Fruit fly (Drosophila melanogaster) whole organism, embryonic: ENCODE measurements around the gene CARPB.

Source experiments
- B-H2 ChIP-seq: fragments of 200-800 bp; sonication (Bioruptor generic); optimal IDR thresholded peaks from 2 replicates; lab custom pipeline; 2018; ENCODE audit warnings: missing biosample characterization, mild to moderate bottlenecking, missing genetic modification characterization
- CG10366 ChIP-seq: fragments of 200-800 bp; sonication (Bioruptor generic); IDR thresholded peaks from 2 replicates; pipeline ENCODE4 v1.3.6; 2022; ENCODE audit warnings: missing biosample characterization, missing genetic modification characterization
- CG10462 ChIP-seq: fragments of 200-800 bp; sonication (Bioruptor generic); optimal IDR thresholded peaks from 2 replicates; lab custom pipeline; 2016; ENCODE audit warnings: missing biosample characterization, missing genetic modification characterization
- CG11247 ChIP-seq: fragments of 200-800 bp; sonication (Bioruptor generic); IDR thresholded peaks from 2 replicates; pipeline ENCODE4 v1.3.6; 2022; ENCODE audit warnings: missing biosample characterization, missing genetic modification characterization
- CG12071 ChIP-seq: fragments of 200-800 bp; sonication (Bioruptor generic); optimal IDR thresholded peaks from 3 replicates; lab custom pipeline; 2018; ENCODE audit warnings: missing biosample characterization, mild to moderate bottlenecking, missing genetic modification characterization
- CG12769 ChIP-seq: fragments of 200-800 bp; sonication (Bioruptor generic); optimal IDR thresholded peaks from 2 replicates; lab custom pipeline; 2019; ENCODE audit warnings: missing biosample characterization, mild to moderate bottlenecking, missing genetic modification characterization, moderate library complexity
- CG14667 ChIP-seq: fragments of 200-800 bp; sonication (Bioruptor generic); IDR thresholded peaks from 2 replicates; pipeline ENCODE4 v1.3.6; 2022; ENCODE audit warnings: missing biosample characterization, missing genetic modification characterization
- CG1529 ChIP-seq: fragments of 200-800 bp; sonication (Bioruptor generic); optimal IDR thresholded peaks from 3 replicates; lab custom pipeline; 2018; ENCODE audit warnings: missing biosample characterization, missing genetic modification characterization
- CG1647 ChIP-seq: fragments of 200-800 bp; sonication (Bioruptor generic); optimal IDR thresholded peaks from 3 replicates; lab custom pipeline; 2016; ENCODE audit warnings: missing biosample characterization, missing genetic modification characterization
- CG16815 ChIP-seq: fragments of 200-800 bp; sonication (Bioruptor generic); optimal IDR thresholded peaks from 3 replicates; lab custom pipeline; 2017; ENCODE audit warnings: missing biosample characterization, mild to moderate bottlenecking, missing genetic modification characterization
- CG2199 ChIP-seq: fragments of 200-800 bp; sonication (Bioruptor generic); IDR thresholded peaks from 3 replicates; pipeline ENCODE4 v1.3.6; 2022; ENCODE audit warnings: missing biosample characterization, missing genetic modification characterization
- CG30403 ChIP-seq: fragments of 200-800 bp; sonication (Bioruptor generic); optimal IDR thresholded peaks from 3 replicates; lab custom pipeline; 2016; ENCODE audit warnings: missing biosample characterization, missing genetic modification characterization
- CG3163 ChIP-seq: fragments of 200-800 bp; sonication (Bioruptor generic); optimal IDR thresholded peaks from 3 replicates; lab custom pipeline; 2016; ENCODE audit warnings: missing biosample characterization, missing genetic modification characterization
- CG32532 ChIP-seq: fragments of 200-800 bp; sonication (Bioruptor generic); IDR thresholded peaks from 2 replicates; pipeline ENCODE4 v1.3.6; 2022; ENCODE audit warnings: missing biosample characterization, missing genetic modification characterization
- CG32767 ChIP-seq: fragments of 200-800 bp; sonication (Bioruptor generic); IDR thresholded peaks from 2 replicates; pipeline ENCODE4 v1.3.6; 2022; ENCODE audit warnings: missing biosample characterization, missing genetic modification characterization
- CG33213 ChIP-seq: fragments of 200-800 bp; sonication (Bioruptor generic); optimal IDR thresholded peaks from 3 replicates; lab custom pipeline; 2016; ENCODE audit warnings: missing biosample characterization, missing genetic modification characterization
- CG4404 ChIP-seq: fragments of 200-800 bp; sonication (Bioruptor generic); IDR thresholded peaks from 2 replicates; pipeline ENCODE4 v1.3.6; 2022; ENCODE audit warnings: missing biosample characterization, missing genetic modification characterization
- CG6854 ChIP-seq: fragments of 200-800 bp; sonication (Bioruptor generic); optimal IDR thresholded peaks from 3 replicates; lab custom pipeline; 2017; ENCODE audit warnings: missing biosample characterization, mild to moderate bottlenecking, missing genetic modification characterization
- CG7745 ChIP-seq: fragments of 200-800 bp; sonication (Bioruptor generic); optimal IDR thresholded peaks from 2 replicates; lab custom pipeline; 2018; ENCODE audit warnings: missing biosample characterization, mild to moderate bottlenecking, missing genetic modification characterization, moderate library complexity
- CG7786 ChIP-seq: fragments of 200-800 bp; sonication (Bioruptor generic); optimal IDR thresholded peaks from 2 replicates; lab custom pipeline; 2016; ENCODE audit warnings: missing biosample characterization, missing genetic modification characterization
- CG9215 ChIP-seq: fragments of 200-800 bp; sonication (Bioruptor generic); IDR thresholded peaks from 2 replicates; pipeline ENCODE4 v1.3.6; 2022; ENCODE audit warnings: missing biosample characterization, missing genetic modification characterization
- CG9609 ChIP-seq: fragments of 200-800 bp; sonication (Bioruptor generic); optimal IDR thresholded peaks from 3 replicates; lab custom pipeline; 2016; ENCODE audit warnings: missing biosample characterization, missing genetic modification characterization
- Dad ChIP-seq: fragments of 200-800 bp; sonication (Bioruptor generic); optimal IDR thresholded peaks from 3 replicates; lab custom pipeline; 2016; ENCODE audit warnings: missing biosample characterization, missing genetic modification characterization
- Dp ChIP-seq: fragments of 200-800 bp; sonication (Bioruptor generic); optimal IDR thresholded peaks from 2 replicates; lab custom pipeline; 2018; ENCODE audit warnings: missing biosample characterization, mild to moderate bottlenecking, missing genetic modification characterization, moderate library complexity
- E2f1 ChIP-seq: fragments of 200-800 bp; sonication (Bioruptor generic); IDR thresholded peaks from 2 replicates; pipeline ENCODE4 v1.3.6; 2022; ENCODE audit warnings: missing biosample characterization, missing genetic modification characterization
- H2.0 ChIP-seq: fragments of 200-800 bp; sonication (Bioruptor generic); IDR thresholded peaks from 2 replicates; pipeline ENCODE4 v1.3.6; 2022; ENCODE audit warnings: missing biosample characterization, missing genetic modification characterization
- Hmr ChIP-seq: fragments of 200-800 bp; sonication (Bioruptor generic); optimal IDR thresholded peaks from 3 replicates; lab custom pipeline; 2017; ENCODE audit warnings: mild to moderate bottlenecking, missing biosample characterization, missing genetic modification reagents, missing genetic modification characterization
- MBD-R2 ChIP-seq: fragments of 200-800 bp; sonication (Bioruptor generic); IDR thresholded peaks from 2 replicates; pipeline ENCODE4 v1.3.6; 2022; ENCODE audit warnings: missing biosample characterization, missing genetic modification characterization
- Med ChIP-seq: fragments of 200-800 bp; sonication (Bioruptor generic); peaks from one replicate; lab custom pipeline; 2016; ENCODE audit warnings: missing biosample characterization, missing genetic modification characterization, mild to moderate bottlenecking, inconsistent platforms, moderate library complexity
- Sin3A ChIP-seq: fragments of >200 bp; optimal IDR thresholded peaks from 2 replicates; lab custom pipeline; 2018
- Trl ChIP-seq, 3 experiments: fragments of >200 bp in 2 of 3; fragments of 200-800 bp in 1 of 3; sonication (Bioruptor generic) in 1 of 3; optimal IDR thresholded peaks; 2 replicates in 1 of 3; 3 replicates in 2 of 3; lab custom pipeline; 2016 to 2017; ENCODE audit warnings: missing biosample characterization in 1 of 3, missing genetic modification characterization in 1 of 3
- aop ChIP-seq: fragments of 200-800 bp; sonication (Bioruptor generic); IDR thresholded peaks from 2 replicates; pipeline ENCODE4 v1.3.6; 2022; ENCODE audit warnings: missing biosample characterization, missing genetic modification characterization
- ap ChIP-seq: fragments of 200-800 bp; sonication (Bioruptor generic); IDR thresholded peaks from 2 replicates; pipeline ENCODE4 v1.3.6; 2022; ENCODE audit warnings: missing biosample characterization, missing genetic modification characterization
- az2 ChIP-seq: fragments of 200-800 bp; sonication (Bioruptor generic); optimal IDR thresholded peaks from 3 replicates; lab custom pipeline; 2016; ENCODE audit warnings: missing biosample characterization, missing genetic modification characterization
- cato ChIP-seq: fragments of 200-800 bp; sonication (Bioruptor generic); optimal IDR thresholded peaks from 2 replicates; lab custom pipeline; 2016; ENCODE audit warnings: missing biosample characterization, missing genetic modification characterization, borderline replicate concordance
- chm ChIP-seq: fragments of 200-800 bp; sonication (Bioruptor generic); IDR thresholded peaks from 2 replicates; pipeline ENCODE4 v1.3.6; 2022; ENCODE audit warnings: missing biosample characterization, missing genetic modification characterization
- dati ChIP-seq: fragments of 200-800 bp; sonication (Bioruptor generic); IDR thresholded peaks from 2 replicates; pipeline ENCODE4 v1.3.6; 2022; ENCODE audit warnings: missing biosample characterization, missing genetic modification characterization
- dysf ChIP-seq: fragments of 200-800 bp; sonication (Bioruptor generic); IDR thresholded peaks from 3 replicates; pipeline ENCODE4 v1.3.6; 2022; ENCODE audit warnings: missing biosample characterization, missing genetic modification characterization
- ewg ChIP-seq: fragments of 200-800 bp; sonication (Bioruptor generic); optimal IDR thresholded peaks from 3 replicates; lab custom pipeline; 2017; ENCODE audit warnings: mild to moderate bottlenecking, missing biosample characterization, missing genetic modification reagents, missing genetic modification characterization
- exex ChIP-seq: fragments of 200-800 bp; sonication (Bioruptor generic); optimal IDR thresholded peaks from 4 replicates; lab custom pipeline; 2018; ENCODE audit warnings: missing biosample characterization, mild to moderate bottlenecking, missing genetic modification characterization, moderate library complexity
- grn ChIP-seq: fragments of 200-800 bp; sonication (Bioruptor generic); optimal IDR thresholded peaks from 3 replicates; lab custom pipeline; 2017; ENCODE audit warnings: missing biosample characterization, missing genetic modification characterization
- hb ChIP-seq: fragments of 200-800 bp; sonication (Bioruptor generic); IDR thresholded peaks from 3 replicates; pipeline ENCODE4 v1.3.6; 2022; ENCODE audit warnings: missing biosample characterization, missing genetic modification characterization; ENCODE audit not compliant: partially characterized antibody
- her ChIP-seq: fragments of 200-800 bp; sonication (Bioruptor generic); optimal IDR thresholded peaks from 2 replicates; lab custom pipeline; 2016; ENCODE audit warnings: missing biosample characterization, missing genetic modification characterization
- lab ChIP-seq: fragments of 200-800 bp; sonication (Bioruptor generic); optimal IDR thresholded peaks from 3 replicates; lab custom pipeline; 2017; ENCODE audit warnings: missing biosample characterization, missing genetic modification characterization, mild to moderate bottlenecking, moderate library complexity, missing genetic modification reagents
- lola ChIP-seq, 3 experiments: fragments of >200 bp in 2 of 3; fragments of 200-800 bp in 1 of 3; sonication (Bioruptor generic) in 1 of 3; optimal IDR thresholded peaks; 2 replicates each; lab custom pipeline; 2017 to 2019; ENCODE audit warnings: missing biosample characterization in 3 of 3, missing genetic modification characterization in 3 of 3, mild to moderate bottlenecking in 1 of 3, moderate library complexity in 1 of 3
- pnt ChIP-seq: fragments of 200-800 bp; sonication (Bioruptor generic); optimal IDR thresholded peaks from 3 replicates; lab custom pipeline; 2016; ENCODE audit warnings: missing biosample characterization, missing genetic modification characterization
- sens-2 ChIP-seq: fragments of 200-800 bp; sonication (Bioruptor generic); IDR thresholded peaks from 2 replicates; pipeline ENCODE4 v1.3.6; 2022; ENCODE audit warnings: missing biosample characterization, missing genetic modification characterization
- sisA ChIP-seq: fragments of 200-800 bp; sonication (Bioruptor generic); IDR thresholded peaks from 2 replicates; pipeline ENCODE4 v1.3.6; 2022; ENCODE audit warnings: missing biosample characterization, missing genetic modification characterization
- sob ChIP-seq: fragments of 200-800 bp; sonication (Bioruptor generic); IDR thresholded peaks from 2 replicates; pipeline ENCODE4 v1.3.6; 2022; ENCODE audit warnings: missing biosample characterization, missing genetic modification characterization
- ssp ChIP-seq: fragments of 200-800 bp; sonication (Bioruptor generic); IDR thresholded peaks from 2 replicates; pipeline ENCODE4 v1.3.6; 2022; ENCODE audit warnings: missing biosample characterization, missing genetic modification characterization
- zen ChIP-seq: fragments of 200-800 bp; sonication (Bioruptor generic); optimal IDR thresholded peaks from 3 replicates; lab custom pipeline; 2018; ENCODE audit warnings: missing biosample characterization, mild to moderate bottlenecking, missing genetic modification characterization, moderate library complexity

CARPB gene

DNA sequence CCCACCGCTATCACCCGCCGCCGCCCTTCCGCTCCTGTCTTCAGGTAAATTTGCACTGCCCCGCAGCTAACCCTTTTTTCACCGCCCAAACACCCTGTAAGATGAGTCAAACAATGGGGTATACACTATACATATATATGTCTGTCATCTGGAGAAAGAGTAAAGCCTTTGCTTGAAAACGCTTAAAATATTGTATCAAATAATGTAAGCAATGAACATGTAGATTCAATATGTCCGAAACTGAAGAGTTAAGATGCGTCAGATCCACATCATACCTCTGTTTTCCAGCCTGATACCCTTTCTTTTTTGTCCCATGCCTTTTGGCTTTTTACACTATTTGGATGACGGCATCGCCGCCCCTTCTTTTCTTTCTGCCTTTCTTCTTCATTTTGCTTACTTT is 109.8 kb downstream of the CARPB start (continued):
- TF ChIP-seq zen (tag; lab: Kevin White, UChicago) (no peak), ssp (GFP tag; lab: Robert Waterston, UW) (peak; percentile 34; the same call in 1 of the 2 replicates), CG1529 (GFP tag; lab: Kevin White, UChicago) (no peak), CG3163 (GFP tag; lab: Kevin White, UChicago) (no peak), sisA (GFP tag; lab: Robert Waterston, UW) (peak; percentile 51), pnt (GFP tag; lab: Kevin White, UChicago) (peak; percentile 26), CG33213 (GFP tag; lab: Kevin White, UChicago) (no peak), cato (GFP tag; lab: Kevin White, UChicago) (no peak), CG11247 (GFP tag; lab: Robert Waterston, UW) (0 out of 2 replicates have a peak, but pooled peaks have one; percentile 32), CG9215 (GFP tag; lab: Robert Waterston, UW) (peak; percentile 37; the same call in 1 of the 2 replicates), Sin3A (lab: Kevin White, UChicago) (no peak), aop (no peak), lab (peak; percentile 50), CG10462 (GFP tag; lab: Kevin White, UChicago) (no peak), CG32767 (peak; percentile 23; the same call in 1 of the 2 replicates), B-H2 (GFP tag; lab: Kevin White, UChicago) (no peak), CG1647 (GFP tag; lab: Kevin White, UChicago) (no peak), CG7786 (GFP tag; lab: Kevin White, UChicago) (peak; percentile 24), CG4404 (GFP tag; lab: Robert Waterston, UW) (0 out of 2 replicates have a peak, but pooled peaks have one; percentile 14), CG30403 (peak; percentile 37), Hmr (no peak), ap (GFP tag; lab: Robert Waterston, UW) (0 out of 2 replicates have a peak, but pooled peaks have one; percentile 10), ewg (GFP tag; lab: Kevin White, UChicago) (no peak), CG2199 (GFP tag; lab: Robert Waterston, UW) (no peak), CG7745 (tag; lab: Kevin White, UChicago) (no peak), sens-2 (GFP tag; lab: Robert Waterston, UW) (peak; percentile 46; the same call in 1 of the 2 replicates), dysf (GFP tag; lab: Robert Waterston, UW) (peak; percentile 61; the same call in 2 of the 3 replicates), E2f1 (GFP tag; lab: Robert Waterston, UW) (peak; percentile 61), chm (no peak), CG16815 (GFP tag; lab: Kevin White, UChicago) (no peak), her (no peak), dati (GFP tag; lab: Robert Waterston, UW) (no peak), Trl (optimal IDR thresholded peaks at IDR 0.05; lab: Kevin White, UChicago) (no peak), Trl (GFP tag; optimal IDR thresholded peaks at IDR 0.05; lab: Kevin White, UChicago) (no peak), MBD-R2 (GFP tag; lab: Robert Waterston, UW) (no peak), CG12769 (tag; lab: Kevin White, UChicago) (peak; percentile 52), lola (GFP tag; optimal IDR thresholded peaks at IDR 0.05; lab: Kevin White, UChicago) (no peak), CG32532 (GFP tag; lab: Robert Waterston, UW) (peak; percentile 29; the same call in 1 of the 2 replicates), sob (peak; percentile 55), Dp (GFP tag; lab: Kevin White, UChicago) (no peak), CG10366 (GFP tag; lab: Robert Waterston, UW) (peak; percentile 34; the same call in 1 of the 2 replicates), H2.0 (GFP tag; lab: Robert Waterston, UW) (peak; percentile 55), CG12071 (GFP tag; lab: Kevin White, UChicago) (peak; percentile 2), CG14667 (GFP tag; lab: Robert Waterston, UW) (0 out of 2 replicates have a peak, but pooled peaks have one; percentile 19), exex (tag; lab: Kevin White, UChicago) (no peak), grn (no peak), Med (GFP tag; lab: Kevin White, UChicago) (peak; percentile 80), hb (no peak), az2 (GFP tag; lab: Kevin White, UChicago) (peak; percentile 10), CG6854 (GFP tag; lab: Kevin White, UChicago) (no peak), Dad (GFP tag; lab: Kevin White, UChicago) (no peak), CG9609 (peak; percentile 1)
